Fruit fly (Drosophila melanogaster) whole organism, embryonic: ENCODE measurements around the gene wb.

Experiments
- CG1024 ChIP-seq: fragments of 200-800 bp; sonication (Bioruptor generic); IDR thresholded peaks from 2 replicates; pipeline ENCODE4 v1.3.6; 2022; ENCODE audit warnings: missing biosample characterization, missing genetic modification characterization
- CG10267 ChIP-seq: fragments of 200-800 bp; sonication (Bioruptor generic); optimal IDR thresholded peaks from 2 replicates; lab custom pipeline; 2018; ENCODE audit warnings: missing biosample characterization, mild to moderate bottlenecking, missing genetic modification characterization, moderate library complexity
- CG10366 ChIP-seq: fragments of 200-800 bp; sonication (Bioruptor generic); IDR thresholded peaks from 2 replicates; pipeline ENCODE4 v1.3.6; 2022; ENCODE audit warnings: missing biosample characterization, missing genetic modification characterization
- CG12071 ChIP-seq: fragments of 200-800 bp; sonication (Bioruptor generic); optimal IDR thresholded peaks from 3 replicates; lab custom pipeline; 2018; ENCODE audit warnings: missing biosample characterization, mild to moderate bottlenecking, missing genetic modification characterization
- CG12659 ChIP-seq: fragments of 200-800 bp; sonication (Bioruptor generic); optimal IDR thresholded peaks from 3 replicates; lab custom pipeline; 2017; ENCODE audit warnings: mild to moderate bottlenecking, missing biosample characterization, missing genetic modification reagents, missing genetic modification characterization
- CG16779 ChIP-seq: fragments of 200-800 bp; sonication (Bioruptor generic); IDR thresholded peaks from 2 replicates; pipeline ENCODE4 v1.3.6; 2022; ENCODE audit warnings: missing biosample characterization, missing genetic modification characterization
- CG16815 ChIP-seq: fragments of 200-800 bp; sonication (Bioruptor generic); optimal IDR thresholded peaks from 3 replicates; lab custom pipeline; 2017; ENCODE audit warnings: missing biosample characterization, mild to moderate bottlenecking, missing genetic modification characterization
- CG16863 ChIP-seq: fragments of 200-800 bp; sonication (Bioruptor generic); optimal IDR thresholded peaks from 3 replicates; lab custom pipeline; 2016; ENCODE audit warnings: missing biosample characterization, missing genetic modification characterization
- CG17359 ChIP-seq: fragments of 200-800 bp; sonication (Bioruptor generic); optimal IDR thresholded peaks from 3 replicates; lab custom pipeline; 2018; ENCODE audit warnings: missing biosample characterization, mild to moderate bottlenecking, missing genetic modification characterization, moderate library complexity
- CG18011 ChIP-seq: fragments of 200-800 bp; sonication (Bioruptor generic); optimal IDR thresholded peaks from 2 replicates; lab custom pipeline; 2017; ENCODE audit warnings: missing biosample characterization, missing genetic modification characterization, mild to moderate bottlenecking, moderate library complexity, missing genotype
- CG18476 ChIP-seq: fragments of 200-800 bp; sonication (Bioruptor generic); optimal IDR thresholded peaks from 2 replicates; lab custom pipeline; 2016; ENCODE audit warnings: missing biosample characterization, mild to moderate bottlenecking, missing genetic modification characterization
- CG18599 ChIP-seq: fragments of 200-800 bp; sonication (Bioruptor generic); optimal IDR thresholded peaks from 3 replicates; lab custom pipeline; 2017; ENCODE audit warnings: missing biosample characterization, missing genetic modification characterization, mild to moderate bottlenecking, moderate library complexity, missing genetic modification reagents
- CG18619 ChIP-seq: fragments of 200-800 bp; sonication (Bioruptor generic); optimal IDR thresholded peaks from 3 replicates; lab custom pipeline; 2017; ENCODE audit warnings: missing biosample characterization, mild to moderate bottlenecking, missing genetic modification characterization
- CG31441 ChIP-seq: fragments of 200-800 bp; sonication (Bioruptor generic); IDR thresholded peaks from 2 replicates; pipeline ENCODE4 v1.3.6; 2022; ENCODE audit warnings: missing biosample characterization, missing genetic modification characterization
- CG32772 ChIP-seq: fragments of 200-800 bp; sonication (Bioruptor generic); IDR thresholded peaks from 2 replicates; pipeline ENCODE4 v1.3.6; 2022; ENCODE audit warnings: missing biosample characterization, missing genetic modification characterization
- CG4424 ChIP-seq: fragments of 200-800 bp; sonication (Bioruptor generic); optimal IDR thresholded peaks from 3 replicates; lab custom pipeline; 2016; ENCODE audit warnings: missing biosample characterization, missing genetic modification characterization
- CG6654 ChIP-seq: fragments of 200-800 bp; sonication (Bioruptor generic); optimal IDR thresholded peaks from 2 replicates; lab custom pipeline; 2017; ENCODE audit warnings: missing biosample characterization, mild to moderate bottlenecking, missing genetic modification characterization
- CG6854 ChIP-seq: fragments of 200-800 bp; sonication (Bioruptor generic); optimal IDR thresholded peaks from 3 replicates; lab custom pipeline; 2017; ENCODE audit warnings: missing biosample characterization, mild to moderate bottlenecking, missing genetic modification characterization
- CG7556 ChIP-seq: fragments of 200-800 bp; sonication (Bioruptor generic); optimal IDR thresholded peaks from 2 replicates; lab custom pipeline; 2017; ENCODE audit warnings: missing biosample characterization, mild to moderate bottlenecking, missing genetic modification characterization
- CG8290 ChIP-seq, 3 experiments: fragments of 200-800 bp; sonication (Bioruptor generic); optimal IDR thresholded peaks; 2 replicates each; lab custom pipeline; 2016 to 2019; ENCODE audit warnings: missing biosample characterization in 3 of 3, missing genetic modification characterization in 3 of 3, mild to moderate bottlenecking in 2 of 3, moderate library complexity in 1 of 3
- CkIIα-i1 ChIP-seq: fragments of 200-800 bp; sonication (Bioruptor generic); IDR thresholded peaks from 2 replicates; pipeline ENCODE4 v1.3.6; 2022; ENCODE audit warnings: missing biosample characterization, missing genetic modification characterization
- D19A ChIP-seq: fragments of 200-800 bp; optimal IDR thresholded peaks from 3 replicates; lab custom pipeline; 2019; ENCODE audit warnings: missing biosample characterization, mild to moderate bottlenecking, missing genetic modification characterization, moderate library complexity
- HHEX ChIP-seq: fragments of 200-800 bp; sonication (Bioruptor generic); optimal IDR thresholded peaks from 3 replicates; lab custom pipeline; 2017; ENCODE audit warnings: missing biosample characterization, mild to moderate bottlenecking, missing genetic modification characterization, missing genetic modification reagents
- HmgZ ChIP-seq: fragments of 200-800 bp; sonication (Bioruptor generic); optimal IDR thresholded peaks from 2 replicates; lab custom pipeline; 2018; ENCODE audit warnings: missing biosample characterization, mild to moderate bottlenecking, missing genetic modification characterization
- Lim3 ChIP-seq: fragments of 200-800 bp; sonication (Bioruptor generic); IDR thresholded peaks from 2 replicates; pipeline ENCODE4 v1.3.6; 2022; ENCODE audit warnings: missing biosample characterization, missing genetic modification characterization
- Mad ChIP-seq: fragments of 200-800 bp; sonication (Bioruptor generic); optimal IDR thresholded peaks from 2 replicates; lab custom pipeline; 2016; ENCODE audit warnings: missing biosample characterization, missing genetic modification characterization
- NC2α ChIP-seq: fragments of 200-800 bp; sonication (Bioruptor generic); optimal IDR thresholded peaks from 2 replicates; lab custom pipeline; 2016; ENCODE audit warnings: missing biosample characterization, missing genetic modification characterization
- Oli ChIP-seq: fragments of 200-800 bp; sonication (Bioruptor generic); optimal IDR thresholded peaks from 2 replicates; lab custom pipeline; 2018; ENCODE audit warnings: missing biosample characterization, mild to moderate bottlenecking, missing genetic modification characterization, moderate library complexity
- Rx ChIP-seq: fragments of 200-800 bp; sonication (Bioruptor generic); IDR thresholded peaks from 2 replicates; pipeline ENCODE4 v1.3.6; 2022; ENCODE audit warnings: missing biosample characterization, missing genetic modification characterization
- Sry-β ChIP-seq: fragments of 200-800 bp; sonication (Bioruptor generic); optimal IDR thresholded peaks from 2 replicates; lab custom pipeline; 2018; ENCODE audit warnings: missing biosample characterization, mild to moderate bottlenecking, missing genetic modification characterization, moderate library complexity
- Trl ChIP-seq, 3 experiments: fragments of >200 bp in 2 of 3; fragments of 200-800 bp in 1 of 3; sonication (Bioruptor generic) in 1 of 3; optimal IDR thresholded peaks; 2 replicates in 1 of 3; 3 replicates in 2 of 3; lab custom pipeline; 2016 to 2017; ENCODE audit warnings: missing biosample characterization in 1 of 3, missing genetic modification characterization in 1 of 3
- amos ChIP-seq: fragments of 200-800 bp; sonication (Bioruptor generic); IDR thresholded peaks from 2 replicates; pipeline ENCODE4 v1.3.6; 2022; ENCODE audit warnings: missing biosample characterization, missing genetic modification characterization; ENCODE audit not compliant: partially characterized antibody
- cas ChIP-seq: fragments of 200-800 bp; sonication (Bioruptor generic); IDR thresholded peaks from 2 replicates; pipeline ENCODE4 v1.3.6; 2022; ENCODE audit warnings: missing biosample characterization, missing genetic modification characterization
- cato ChIP-seq: fragments of 200-800 bp; sonication (Bioruptor generic); optimal IDR thresholded peaks from 2 replicates; lab custom pipeline; 2016; ENCODE audit warnings: missing biosample characterization, missing genetic modification characterization, borderline replicate concordance
- corto ChIP-seq: fragments of 200-800 bp; sonication (Bioruptor generic); optimal IDR thresholded peaks from 2 replicates; lab custom pipeline; 2016; ENCODE audit warnings: missing biosample characterization, mild to moderate bottlenecking, missing genetic modification characterization, moderate library complexity
- dmrt99B ChIP-seq: fragments of 200-800 bp; sonication (Bioruptor generic); optimal IDR thresholded peaks from 2 replicates; lab custom pipeline; 2018; ENCODE audit warnings: missing biosample characterization, mild to moderate bottlenecking, missing genetic modification characterization, moderate library complexity
- eyg ChIP-seq: fragments of 200-800 bp; sonication (Bioruptor generic); optimal IDR thresholded peaks from 3 replicates; lab custom pipeline; 2016; ENCODE audit warnings: missing biosample characterization, missing genetic modification characterization
- fu2 ChIP-seq: fragments of 200-800 bp; sonication (Bioruptor generic); optimal IDR thresholded peaks from 2 replicates; lab custom pipeline; 2016; ENCODE audit warnings: missing biosample characterization, missing genetic modification characterization
- gsb-n ChIP-seq: fragments of 200-800 bp; sonication (Bioruptor generic); optimal IDR thresholded peaks from 3 replicates; lab custom pipeline; 2018; ENCODE audit warnings: missing biosample characterization, mild to moderate bottlenecking, missing genetic modification characterization
- hbn ChIP-seq: fragments of 200-800 bp; sonication (Bioruptor generic); IDR thresholded peaks from 2 replicates; pipeline ENCODE4 v1.3.6; 2022; ENCODE audit warnings: missing biosample characterization, missing genetic modification characterization; ENCODE audit not compliant: partially characterized antibody
- prd ChIP-seq, 3 experiments: fragments of >200 bp in 2 of 3; fragments of 200-800 bp in 1 of 3; sonication (Bioruptor generic) in 1 of 3; optimal IDR thresholded peaks in 2 of 3; IDR thresholded peaks in 1 of 3; 2 replicates in 2 of 3; 3 replicates in 1 of 3; pipeline versions ENCODE4 v1.3.6 to Lab custom; 2017 to 2022; ENCODE audit warnings: missing biosample characterization in 1 of 3, missing genetic modification characterization in 1 of 3
- salm ChIP-seq: fragments of 200-800 bp; sonication (Bioruptor generic); optimal IDR thresholded peaks from 2 replicates; lab custom pipeline; 2018; ENCODE audit warnings: missing biosample characterization, mild to moderate bottlenecking, missing genetic modification characterization
- sd ChIP-seq: fragments of 200-800 bp; sonication (Bioruptor generic); optimal IDR thresholded peaks from 3 replicates; lab custom pipeline; 2018; ENCODE audit warnings: missing biosample characterization, mild to moderate bottlenecking, missing genetic modification characterization, moderate library complexity
- slou ChIP-seq: fragments of 200-800 bp; sonication (Bioruptor generic); optimal IDR thresholded peaks from 3 replicates; lab custom pipeline; 2016; ENCODE audit warnings: missing biosample characterization, missing genetic modification characterization
- sr ChIP-seq: fragments of 200-800 bp; sonication (Bioruptor generic); IDR thresholded peaks from 3 replicates; pipeline ENCODE4 v1.3.6; 2022; ENCODE audit warnings: missing biosample characterization, missing genetic modification characterization
- zen ChIP-seq: fragments of 200-800 bp; sonication (Bioruptor generic); optimal IDR thresholded peaks from 3 replicates; lab custom pipeline; 2018; ENCODE audit warnings: missing biosample characterization, mild to moderate bottlenecking, missing genetic modification characterization, moderate library complexity

wb gene

DNA sequence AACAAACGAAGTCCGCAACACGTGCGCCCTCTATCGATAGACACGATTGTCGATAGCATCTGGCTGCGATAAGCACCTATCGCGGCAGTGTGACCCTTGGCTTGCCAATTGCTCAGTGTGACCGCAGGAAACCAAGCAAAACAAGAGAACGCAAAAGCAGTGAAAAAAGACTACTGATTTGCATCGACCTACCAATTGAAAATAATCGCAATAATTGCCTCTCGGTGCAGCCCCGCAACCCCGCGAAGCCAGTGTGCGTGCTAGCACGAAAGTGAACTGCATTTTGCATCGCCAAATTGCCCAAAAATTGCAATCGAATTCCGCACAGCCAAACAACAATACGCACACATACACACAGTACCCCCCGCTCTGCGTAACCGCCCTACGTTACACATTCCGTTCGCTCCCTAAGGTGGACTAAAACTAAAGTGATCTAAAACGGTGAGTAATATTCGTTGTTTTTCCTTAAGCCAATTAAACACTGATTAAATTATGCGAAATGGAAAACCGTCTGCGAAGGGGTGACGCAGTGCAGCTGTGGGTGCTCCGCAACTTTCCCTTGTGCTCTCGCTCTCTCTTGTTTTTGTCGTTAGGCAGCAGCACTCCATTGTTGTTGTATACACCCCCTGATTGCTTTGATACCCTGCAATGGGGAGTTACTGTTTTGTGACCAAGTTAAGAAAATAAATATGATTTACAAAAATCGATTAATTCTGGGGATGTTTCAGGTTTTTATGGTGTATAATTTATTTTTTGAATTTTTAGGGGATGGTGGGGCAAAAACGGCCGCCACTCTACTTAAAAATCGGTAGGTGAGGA lies 92.4 kb downstream of the wb start, which contains the start of gene Rab14 (continued):
- peak; percentile 70 for TF ChIP-seq CG31441 (GFP tag; lab: Robert Waterston, UW)
- no peak for TF ChIP-seq Lim3 (GFP tag; lab: Robert Waterston, UW)
- TF ChIP-seq sd (tag; lab: Kevin White, UChicago): peak; percentile 99
- peak; percentile 77 for TF ChIP-seq CG10366 (GFP tag; lab: Robert Waterston, UW)
- peak; percentile 87 for TF ChIP-seq CG17359
- TF ChIP-seq zen (tag; lab: Kevin White, UChicago): peak; percentile 43
- TF ChIP-seq CG18619 (GFP tag; lab: Kevin White, UChicago): peak; percentile 79
- TF ChIP-seq CG16779 (GFP tag; lab: Robert Waterston, UW): peak; percentile 60; the same call in 1 of the 2 replicates
- TF ChIP-seq CG1024 (GFP tag; lab: Robert Waterston, UW): peak; percentile 74
- peak; percentile 35; the same call in 2 of the 3 replicates for TF ChIP-seq sr (GFP tag; lab: Robert Waterston, UW)
- peak; percentile 49 for TF ChIP-seq CG32772 (GFP tag; lab: Robert Waterston, UW)
- TF ChIP-seq Trl (optimal IDR thresholded peaks at IDR 0.05; lab: Kevin White, UChicago): peak in 1 of 2 experiments; percentile 66
- TF ChIP-seq Trl (GFP tag; optimal IDR thresholded peaks at IDR 0.05; lab: Kevin White, UChicago): peak; percentile 72
- TF ChIP-seq CG12071 (GFP tag; lab: Kevin White, UChicago): peak; percentile 75
- peak; percentile 76 for TF ChIP-seq CG12659 (GFP tag; lab: Kevin White, UChicago)
- peak; percentile 98 for TF ChIP-seq D19A
- peak; percentile 34 for TF ChIP-seq NC2α (GFP tag; lab: Kevin White, UChicago)
- TF ChIP-seq CG8290 (GFP tag; optimal IDR thresholded peaks at IDR 0.05; lab: Kevin White, UChicago): peak; percentile 31
- TF ChIP-seq CG8290 (tag; optimal IDR thresholded peaks at IDR 0.05; lab: Kevin White, UChicago): peak in 1 of 2 experiments; percentile 78
- peak; percentile 81 for TF ChIP-seq CG7556
- TF ChIP-seq CG18599: peak; percentile 83
- TF ChIP-seq dmrt99B (tag; lab: Kevin White, UChicago): peak; percentile 83
- peak; percentile 93 for TF ChIP-seq amos (GFP tag; lab: Robert Waterston, UW)
- peak; percentile 21 for TF ChIP-seq fu2 (GFP tag; lab: Kevin White, UChicago)
- peak; percentile 71 for TF ChIP-seq salm (tag; lab: Kevin White, UChicago)
- peak; percentile 53 for TF ChIP-seq CG16815
- 0 out of 2 replicates have a peak, but pooled peaks have one; percentile 19 for TF ChIP-seq cas (GFP tag; lab: Robert Waterston, UW)
- TF ChIP-seq hbn: peak; percentile 77
- peak; percentile 34 for TF ChIP-seq CG16863 (GFP tag; lab: Kevin White, UChicago)
- TF ChIP-seq Rx: peak; percentile 62; the same call in 1 of the 2 replicates
- TF ChIP-seq slou (GFP tag; lab: Kevin White, UChicago): peak; percentile 73
- TF ChIP-seq CG6654 (GFP tag; lab: Kevin White, UChicago): peak; percentile 35
- peak; percentile 25 for TF ChIP-seq cato (GFP tag; lab: Kevin White, UChicago)
- TF ChIP-seq CkIIα-i1 (GFP tag; lab: Robert Waterston, UW): 0 out of 2 replicates have a peak, but pooled peaks have one; percentile 34
- peak; percentile 81 for TF ChIP-seq HHEX (GFP tag; lab: Kevin White, UChicago)
- no peak for TF ChIP-seq eyg (GFP tag; lab: Kevin White, UChicago)
- TF ChIP-seq gsb-n (tag; lab: Kevin White, UChicago): peak; percentile 63
- peak; percentile 85 for TF ChIP-seq Oli (tag; lab: Kevin White, UChicago)
- TF ChIP-seq Sry-β (GFP tag; lab: Kevin White, UChicago): peak; percentile 43
- TF ChIP-seq Mad (GFP tag; lab: Kevin White, UChicago): peak; percentile 52
- TF ChIP-seq HmgZ (tag; lab: Kevin White, UChicago): peak; percentile 73
- no peak for TF ChIP-seq prd (optimal IDR thresholded peaks at IDR 0.05; lab: Kevin White, UChicago)
- TF ChIP-seq prd (GFP tag; IDR thresholded peaks at IDR 0.05; lab: Robert Waterston, UW): peak; percentile 82
- peak; percentile 61 for TF ChIP-seq CG18476 (GFP tag; lab: Kevin White, UChicago)
- TF ChIP-seq corto: no peak
- TF ChIP-seq CG4424: peak; percentile 83
- TF ChIP-seq CG6854 (GFP tag; lab: Kevin White, UChicago): peak; percentile 73
- peak; percentile 50 for TF ChIP-seq CG18011
- TF ChIP-seq CG10267 (tag; lab: Kevin White, UChicago): peak; percentile 37
